Worm (Caenorhabditis elegans) whole organism, midembryonic: ENCODE data around the gene mfsd-8.

Experiments
- T22C8.4 ChIP-seq: fragments of 200-800 bp; sonication (Bioruptor generic); IDR thresholded peaks from 2 replicates; pipeline ENCODE4 v1.3.6; 2022; ENCODE audit warnings: missing genetic modification characterization, missing compliant biosample characterization
- flt-1 ChIP-seq: fragments of 200-800 bp; sonication (Bioruptor generic); IDR thresholded peaks from 2 replicates; pipeline ENCODE4 v1.3.6; 2022; ENCODE audit warnings: missing genetic modification characterization, missing compliant biosample characterization
- klf-2 ChIP-seq: fragments of 200-800 bp; sonication (Bioruptor generic); conservative IDR thresholded peaks from 2 replicates; pipeline ENCODE4 v1.3.6; 2022; ENCODE audit warnings: missing genetic modification reagents, missing genetic modification characterization, missing compliant biosample characterization
- med-1 ChIP-seq: sonication (generic microtip); optimal IDR thresholded peaks from 2 replicates; lab custom pipeline; 2017; ENCODE audit warnings: missing genetic modification characterization, mild to moderate bottlenecking, missing compliant biosample characterization, antibody characterized with exemption, missing genetic modification reagents; ENCODE audit not compliant: insufficient read depth
- ref-1 ChIP-seq: fragments of 200-800 bp; sonication (Bioruptor generic); conservative IDR thresholded peaks from 2 replicates; pipeline ENCODE4 v1.3.6; 2022; ENCODE audit warnings: missing genetic modification reagents, missing genetic modification characterization, missing compliant biosample characterization
- tab-1 ChIP-seq: fragments of 200-800 bp; sonication (Bioruptor generic); IDR thresholded peaks from 2 replicates; pipeline ENCODE4 v1.3.6; 2022; ENCODE audit warnings: missing genetic modification characterization, missing compliant biosample characterization
- ztf-23 ChIP-seq: fragments of 200-800 bp; sonication (Bioruptor generic); IDR thresholded peaks from 2 replicates; pipeline ENCODE4 v1.3.6; 2022; ENCODE audit warnings: missing genetic modification reagents, missing genetic modification characterization, missing compliant biosample characterization

- TF ChIP-seq T22C8.4 (GFP tag; lab: Robert Waterston, UW) (no peak), flt-1 (no peak), med-1 (no peak), klf-2 (no peak), ref-1 (GFP tag; lab: Robert Waterston, UW) (no peak), tab-1 (GFP tag; lab: Robert Waterston, UW) (no peak), ztf-23 (no peak)
These were observed 47.4 kb downstream of the mfsd-8 start for ce11 chrIII:3329467-3329866.
